Worm (Caenorhabditis elegans): ENCODE data around the gene srap-1.

The srap-1 gene

ce11 chrII:11246506-11246905, 43.5 kb downstream of the srap-1 start:
- TF ChIP-seq lir-3 (tag; optimal IDR thresholded peaks at IDR 0.05; ENCODE audit: poor library complexity): no peak
- no peak for TF ChIP-seq nhr-71 (tag; optimal IDR thresholded peaks at IDR 0.05)
- peak; percentile 95 for TF ChIP-seq blmp-1 (tag; optimal IDR thresholded peaks at IDR 0.05)
- TF ChIP-seq dpl-1 (GFP tag; optimal IDR thresholded peaks at IDR 0.05): no peak

DNA sequence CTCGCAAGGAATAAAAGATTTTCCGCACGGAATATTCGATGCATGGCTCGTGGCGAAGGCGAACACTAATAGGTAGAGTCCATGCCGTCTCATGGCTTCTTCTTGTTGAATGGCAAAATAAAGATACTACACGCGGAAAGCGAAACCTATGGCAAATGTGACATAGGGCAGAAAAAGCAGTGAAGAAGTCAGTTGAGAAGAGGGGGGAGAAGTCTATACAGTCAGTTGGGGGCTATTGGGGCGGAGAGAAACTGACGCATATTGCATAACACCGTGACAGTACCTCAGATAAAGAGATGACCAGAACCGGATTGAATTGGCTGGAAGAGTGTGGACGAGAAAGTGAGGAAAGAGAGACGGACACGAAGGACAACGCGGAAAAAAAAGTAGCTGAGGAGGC, 44.4 kb downstream of the srap-1 start, which contains the start of gene T06D8.10:
T06D8.10 (minus strand) TSS at position 101 of the 400 bp plus-strand sequence.
- TF ChIP-seq hlh-4 (tag; optimal IDR thresholded peaks at IDR 0.05): no peak
- TF ChIP-seq blmp-1 (tag; optimal IDR thresholded peaks at IDR 0.05): peak; percentile 16

- TF ChIP-seq lin-14 (GFP tag; optimal IDR thresholded peaks at IDR 0.05) (no peak), alr-1 (tag; optimal IDR thresholded peaks at IDR 0.05; ENCODE audit: borderline replicate concordance) (no peak), lsy-2 (tag; optimal IDR thresholded peaks at IDR 0.05) (no peak), nhr-76 (tag; optimal IDR thresholded peaks at IDR 0.05) (no peak)
Measured at ce11 chrII:11255536-11255935, 52.5 kb downstream of the srap-1 start, which contains the start of gene T05B9.2. TSS of gene T05B9.2 (plus strand) at chrII:11255836.

DNA sequence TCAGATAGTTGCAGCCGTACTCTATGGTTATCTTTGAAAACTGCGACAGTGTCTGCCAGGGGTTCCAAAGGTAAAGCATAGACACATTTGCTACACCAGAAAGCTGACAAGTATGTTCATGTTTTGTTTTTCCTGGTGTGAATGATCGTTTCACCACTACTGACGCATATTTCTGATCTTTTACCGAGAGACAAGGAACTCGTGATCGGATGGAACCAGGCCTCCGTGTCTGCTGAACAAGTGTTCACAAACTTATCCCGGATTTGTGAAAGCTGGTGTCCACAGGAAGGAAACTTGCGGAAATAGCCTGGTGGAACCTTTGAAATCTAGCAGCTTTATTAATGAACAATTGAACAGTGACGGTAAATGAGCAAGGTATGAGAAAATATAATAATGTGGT, 56.7 kb downstream of the srap-1 start:
- TF ChIP-seq unc-86 (tag; optimal IDR thresholded peaks at IDR 0.05): no peak
- no peak for TF ChIP-seq nhr-76 (tag; optimal IDR thresholded peaks at IDR 0.05)

DNA sequence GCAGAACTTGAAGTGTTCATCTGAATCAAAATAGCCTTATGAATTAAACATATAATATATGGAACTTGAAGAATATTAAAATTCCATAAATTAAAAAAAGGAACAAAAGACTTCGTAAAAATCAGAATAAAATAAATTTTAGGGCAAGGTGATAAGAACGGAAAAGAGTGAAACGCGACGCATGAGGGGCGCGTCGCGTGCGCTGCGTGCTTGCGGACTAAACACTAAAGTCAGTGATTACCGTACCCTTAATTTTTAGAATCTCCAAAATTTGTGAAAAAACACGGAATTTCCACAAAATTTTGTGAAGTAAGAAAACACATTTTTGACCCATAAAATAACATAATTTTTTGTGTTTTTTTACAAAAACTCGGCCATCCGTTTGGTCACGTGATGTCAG, 58.2 kb downstream of the srap-1 start, which contains the start of gene T05B9.1:
T05B9.1 (minus strand) TSS at position 20 of the 400 bp plus-strand sequence.
- no peak for TF ChIP-seq pax-3 (tag; optimal IDR thresholded peaks at IDR 0.05)
- no peak for TF ChIP-seq vab-15 (tag; optimal IDR thresholded peaks at IDR 0.05)
- TF ChIP-seq hlh-17 (GFP tag; optimal IDR thresholded peaks at IDR 0.05; ENCODE audit: borderline replicate concordance): no peak
- no peak for TF ChIP-seq mab-9 (GFP tag; IDR thresholded peaks at IDR 0.05)
- no peak for TF ChIP-seq rnt-1 (tag; optimal IDR thresholded peaks at IDR 0.05)
- no peak for TF ChIP-seq ets-5 (GFP tag; IDR thresholded peaks at IDR 0.05)
- TF ChIP-seq nhr-77 (tag; optimal IDR thresholded peaks at IDR 0.05): no peak
- TF ChIP-seq lin-13 (GFP tag; optimal IDR thresholded peaks at IDR 0.05): no peak
- no peak for TF ChIP-seq ces-1 (GFP tag; optimal IDR thresholded peaks at IDR 0.05)
- TF ChIP-seq pqm-1 (tag; optimal IDR thresholded peaks at IDR 0.05): no peak
- no peak for TF ChIP-seq unc-30 (tag; optimal IDR thresholded peaks at IDR 0.05)
- TF ChIP-seq C34B4.2 (tag; optimal IDR thresholded peaks at IDR 0.05): no peak
- TF ChIP-seq fkh-8 (tag; optimal IDR thresholded peaks at IDR 0.05): no peak
- TF ChIP-seq unc-62 (GFP tag; optimal IDR thresholded peaks at IDR 0.05): no peak
- no peak for TF ChIP-seq nhr-85 (tag)
- no peak for TF ChIP-seq grh-1 (GFP tag; IDR thresholded peaks at IDR 0.05)
- TF ChIP-seq tbx-2 (tag; optimal IDR thresholded peaks at IDR 0.05): no peak
- TF ChIP-seq nhr-28 (tag; optimal IDR thresholded peaks at IDR 0.05): no peak

ce11 chrII:11268822-11269221, 65.8 kb downstream of the srap-1 start, which contains the start of gene cut-1:
TSS of gene cut-1 (plus strand) at chrII:11269122.
- TF ChIP-seq mef-2 (tag; optimal IDR thresholded peaks at IDR 0.05): no peak
- TF ChIP-seq sptf-1 (tag; optimal IDR thresholded peaks at IDR 0.05): no peak
- no peak for TF ChIP-seq elt-3 (tag; optimal IDR thresholded peaks at IDR 0.05)
- TF ChIP-seq ztf-4 (tag; optimal IDR thresholded peaks at IDR 0.05): no peak
- TF ChIP-seq alr-1 (tag; optimal IDR thresholded peaks at IDR 0.05; ENCODE audit: borderline replicate concordance): no peak
- no peak for TF ChIP-seq ets-5 (GFP tag; IDR thresholded peaks at IDR 0.05)
- TF ChIP-seq ceh-88 (GFP tag; IDR thresholded peaks at IDR 0.05): no peak
- no peak for TF ChIP-seq aly-2 (tag; optimal IDR thresholded peaks at IDR 0.05)
- no peak for TF ChIP-seq fos-1 (tag; optimal IDR thresholded peaks at IDR 0.05)
- TF ChIP-seq nhr-71 (tag; optimal IDR thresholded peaks at IDR 0.05): no peak
- no peak for TF ChIP-seq sox-4 (tag; optimal IDR thresholded peaks at IDR 0.05)
- no peak for TF ChIP-seq lir-3 (tag; optimal IDR thresholded peaks at IDR 0.05; ENCODE audit: poor library complexity)
- TF ChIP-seq grh-1 (GFP tag; IDR thresholded peaks at IDR 0.05): no peak
- TF ChIP-seq nhr-19 (GFP tag; conservative IDR thresholded peaks at IDR 0.05): no peak
- no peak for TF ChIP-seq nhr-12 (tag; optimal IDR thresholded peaks at IDR 0.05)
- TF ChIP-seq nhr-20 (tag; optimal IDR thresholded peaks at IDR 0.05): no peak
- no peak for TF ChIP-seq Y116A8C.19 (tag; optimal IDR thresholded peaks at IDR 0.05; ENCODE audit: borderline replicate concordance)
